Worm (Caenorhabditis elegans): Measurements from ENCODE around the gene rbd-1.

- TF ChIP-seq med-1 (GFP tag; optimal IDR thresholded peaks at IDR 0.05; ENCODE audit: insufficient read depth) (no peak), cog-1 (tag; optimal IDR thresholded peaks at IDR 0.05) (no peak), tab-1 (GFP tag; IDR thresholded peaks at IDR 0.05) (no peak), flt-1 (GFP tag; IDR thresholded peaks at IDR 0.05) (no peak), ztf-23 (GFP tag; IDR thresholded peaks at IDR 0.05) (no peak)
These were observed 48.7 kb downstream of the rbd-1 start, which contains the start of gene unc-31 for ce11 chrIV:12773519-12773918.

Measured in whole organism, midembryonic.